Worm (Caenorhabditis elegans) whole organism, midembryonic: ENCODE data around the gene dli-1.

Experiments
- T22C8.4 ChIP-seq: fragments of 200-800 bp; sonication (Bioruptor generic); IDR thresholded peaks from 2 replicates; pipeline ENCODE4 v1.3.6; 2022; ENCODE audit warnings: missing genetic modification characterization, missing compliant biosample characterization
- cog-1 ChIP-seq: sonication (generic microtip); optimal IDR thresholded peaks from 2 replicates; lab custom pipeline; 2016; ENCODE audit warnings: missing genetic modification characterization, missing compliant biosample characterization
- flt-1 ChIP-seq: fragments of 200-800 bp; sonication (Bioruptor generic); IDR thresholded peaks from 2 replicates; pipeline ENCODE4 v1.3.6; 2022; ENCODE audit warnings: missing genetic modification characterization, missing compliant biosample characterization
- klf-2 ChIP-seq: fragments of 200-800 bp; sonication (Bioruptor generic); conservative IDR thresholded peaks from 2 replicates; pipeline ENCODE4 v1.3.6; 2022; ENCODE audit warnings: missing genetic modification reagents, missing genetic modification characterization, missing compliant biosample characterization
- med-1 ChIP-seq: sonication (generic microtip); optimal IDR thresholded peaks from 2 replicates; lab custom pipeline; 2017; ENCODE audit warnings: missing genetic modification characterization, mild to moderate bottlenecking, missing compliant biosample characterization, antibody characterized with exemption, missing genetic modification reagents; ENCODE audit not compliant: insufficient read depth
- ref-1 ChIP-seq: fragments of 200-800 bp; sonication (Bioruptor generic); conservative IDR thresholded peaks from 2 replicates; pipeline ENCODE4 v1.3.6; 2022; ENCODE audit warnings: missing genetic modification reagents, missing genetic modification characterization, missing compliant biosample characterization
- tab-1 ChIP-seq: fragments of 200-800 bp; sonication (Bioruptor generic); IDR thresholded peaks from 2 replicates; pipeline ENCODE4 v1.3.6; 2022; ENCODE audit warnings: missing genetic modification characterization, missing compliant biosample characterization
- ztf-23 ChIP-seq: fragments of 200-800 bp; sonication (Bioruptor generic); IDR thresholded peaks from 2 replicates; pipeline ENCODE4 v1.3.6; 2022; ENCODE audit warnings: missing genetic modification reagents, missing genetic modification characterization, missing compliant biosample characterization
- ztf-29 ChIP-seq: fragments of 200-800 bp; sonication (Bioruptor generic); IDR thresholded peaks from 2 replicates; pipeline ENCODE4 v1.3.6; 2022; ENCODE audit warnings: missing genetic modification reagents, missing genetic modification characterization, missing compliant biosample characterization

The dli-1 gene

DNA sequence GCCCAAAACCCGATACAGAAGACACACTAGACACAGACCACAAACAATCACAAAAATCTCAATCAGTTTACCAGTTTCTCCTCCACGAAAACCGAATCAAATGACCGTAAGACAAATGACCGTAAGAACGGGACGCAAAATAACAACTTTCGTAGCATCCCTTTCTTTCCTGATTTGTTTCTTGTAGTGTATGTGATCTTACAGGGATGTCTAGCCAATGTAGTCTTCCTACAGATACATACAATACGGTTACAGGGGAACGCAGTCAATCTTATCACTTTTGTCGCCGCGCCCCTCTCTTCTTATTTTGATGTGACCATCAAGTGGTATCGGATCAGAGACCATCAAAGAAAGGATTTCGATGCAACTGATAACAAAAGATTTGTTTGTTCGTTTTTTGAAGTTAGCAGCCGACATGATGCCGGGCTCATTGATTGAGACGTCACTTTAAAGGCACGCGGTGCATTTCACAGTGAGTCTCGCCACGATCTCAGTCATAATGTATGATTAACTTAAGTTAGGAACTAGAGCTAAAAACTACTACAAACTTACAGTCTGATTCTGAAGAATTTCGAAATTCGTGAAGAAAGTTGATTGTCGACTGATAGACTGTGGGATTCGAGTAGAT is 22.9 kb downstream of the dli-1 start:
- TF ChIP-seq ref-1 (GFP tag; lab: Robert Waterston, UW) (no peak), cog-1 (no peak), ztf-23 (GFP tag; lab: Robert Waterston, UW) (no peak), klf-2 (GFP tag; lab: Robert Waterston, UW) (no peak), T22C8.4 (GFP tag; lab: Robert Waterston, UW) (no peak), flt-1 (GFP tag; lab: Robert Waterston, UW) (no peak), med-1 (no peak), ztf-29 (GFP tag; lab: Robert Waterston, UW) (no peak)

DNA sequence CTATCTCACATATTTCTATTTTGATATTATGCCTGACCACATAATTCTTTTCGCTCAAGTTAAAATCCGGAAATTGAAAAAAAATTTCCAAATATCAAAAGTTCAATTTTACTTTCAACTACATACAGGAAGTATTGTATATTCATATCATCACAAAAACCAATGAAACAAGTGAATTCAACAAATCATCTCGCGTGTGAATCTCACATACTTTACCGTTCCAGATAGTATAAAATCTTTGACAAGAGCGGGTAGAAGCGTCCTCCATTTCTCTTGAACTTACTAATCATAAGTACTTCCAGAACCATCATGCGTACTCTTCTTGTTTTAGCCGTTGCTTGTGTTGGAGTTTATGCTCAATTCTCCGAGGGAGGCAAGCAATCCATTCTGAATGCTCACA is 27.1 kb downstream of the dli-1 start, which contains the start of gene scl-8:
Gene scl-8 (plus strand): TSS at position 301 of the 400 bp plus-strand sequence.
- TF ChIP-seq klf-2 (GFP tag; lab: Robert Waterston, UW) (no peak), cog-1 (no peak), flt-1 (GFP tag; lab: Robert Waterston, UW) (no peak), T22C8.4 (GFP tag; lab: Robert Waterston, UW) (no peak), ztf-23 (GFP tag; lab: Robert Waterston, UW) (no peak), ref-1 (GFP tag; lab: Robert Waterston, UW) (no peak), ztf-29 (GFP tag; lab: Robert Waterston, UW) (no peak), tab-1 (GFP tag; lab: Robert Waterston, UW) (no peak), med-1 (no peak)

DNA sequence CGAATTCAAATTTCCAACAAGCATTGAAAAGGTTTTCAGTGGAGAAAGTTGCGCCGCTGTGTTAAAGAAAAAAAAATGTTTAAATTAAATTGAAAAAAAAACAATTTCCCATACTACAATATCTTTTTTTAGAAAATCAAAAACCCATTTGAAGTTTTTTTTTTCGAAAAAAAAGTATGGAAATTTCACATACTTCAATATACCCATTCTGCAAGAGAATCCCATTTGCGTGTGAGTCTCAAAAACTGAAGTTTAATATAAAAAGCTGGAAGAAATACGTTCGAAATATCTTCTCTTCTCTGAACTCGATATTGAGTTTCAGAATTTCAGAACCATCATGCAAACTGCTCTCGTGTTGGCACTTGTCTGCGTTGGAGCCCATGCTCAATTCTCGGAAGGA is 28.4 kb downstream of the dli-1 start, which contains the start of gene scl-7:
Gene scl-7 (plus strand): TSS at position 301 of the 400 bp plus-strand sequence.
- TF ChIP-seq ztf-29 (GFP tag; lab: Robert Waterston, UW) (no peak), med-1 (no peak), klf-2 (GFP tag; lab: Robert Waterston, UW) (no peak), cog-1 (no peak), T22C8.4 (GFP tag; lab: Robert Waterston, UW) (no peak), ref-1 (GFP tag; lab: Robert Waterston, UW) (no peak), flt-1 (GFP tag; lab: Robert Waterston, UW) (no peak)

DNA sequence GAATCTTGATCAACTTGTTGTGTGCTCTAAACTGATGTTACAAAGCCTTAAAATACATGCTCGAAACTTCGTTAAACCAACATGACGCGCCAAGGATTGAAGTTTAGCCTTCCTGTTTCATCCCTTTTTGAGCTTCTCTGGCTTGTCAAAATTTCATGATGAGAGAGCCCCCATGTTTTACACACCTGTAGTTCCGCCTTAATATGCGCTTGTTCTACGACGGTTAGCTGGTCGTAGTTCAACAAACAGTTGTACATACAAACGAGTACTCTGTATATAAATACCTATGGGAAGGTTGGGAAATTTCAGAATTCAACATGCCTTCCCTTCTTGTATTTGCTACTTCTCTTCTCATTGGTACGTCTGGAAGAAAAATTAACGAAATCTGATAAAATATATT is 30.1 kb downstream of the dli-1 start, which contains the start of gene scl-6:
Gene scl-6 (plus strand): TSS at position 301 of the 400 bp plus-strand sequence.
- TF ChIP-seq tab-1 (GFP tag; lab: Robert Waterston, UW), result no peak
- no peak for TF ChIP-seq ztf-29 (GFP tag; lab: Robert Waterston, UW)
- TF ChIP-seq med-1, result no peak
- TF ChIP-seq klf-2 (GFP tag; lab: Robert Waterston, UW), result no peak
- no peak for TF ChIP-seq flt-1 (GFP tag; lab: Robert Waterston, UW)
- TF ChIP-seq ztf-23 (GFP tag; lab: Robert Waterston, UW), result no peak
- TF ChIP-seq T22C8.4 (GFP tag; lab: Robert Waterston, UW), result no peak
- no peak for TF ChIP-seq cog-1
- TF ChIP-seq ref-1 (GFP tag; lab: Robert Waterston, UW), result no peak

DNA sequence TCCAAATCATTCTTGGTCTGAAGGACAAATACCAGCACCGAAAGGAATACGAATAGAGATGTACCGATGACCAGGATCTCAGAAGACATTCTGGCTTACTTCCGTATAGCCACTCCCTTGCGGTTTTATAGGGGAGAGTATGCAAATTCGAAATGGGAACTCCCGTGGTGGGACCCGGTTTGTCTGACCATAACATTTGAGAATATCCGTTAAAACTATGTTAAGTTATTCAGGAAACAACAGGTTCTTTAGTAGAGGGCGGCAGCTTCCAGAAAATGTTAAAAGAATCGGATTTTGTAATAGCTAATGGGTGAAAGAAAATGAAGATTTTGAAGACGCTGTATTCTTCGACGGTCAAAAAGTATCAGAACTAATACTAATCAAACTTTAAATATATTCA is 31.4 kb downstream of the dli-1 start, which contains the start of gene col-131:
Gene col-131 (minus strand): TSS at position 101 of the 400 bp plus-strand sequence.
- TF ChIP-seq ztf-29 (GFP tag; lab: Robert Waterston, UW) (no peak), tab-1 (GFP tag; lab: Robert Waterston, UW) (no peak), med-1 (no peak), ztf-23 (GFP tag; lab: Robert Waterston, UW) (no peak), klf-2 (GFP tag; lab: Robert Waterston, UW) (no peak), flt-1 (GFP tag; lab: Robert Waterston, UW) (no peak), ref-1 (GFP tag; lab: Robert Waterston, UW) (no peak), T22C8.4 (GFP tag; lab: Robert Waterston, UW) (no peak), cog-1 (no peak)

DNA sequence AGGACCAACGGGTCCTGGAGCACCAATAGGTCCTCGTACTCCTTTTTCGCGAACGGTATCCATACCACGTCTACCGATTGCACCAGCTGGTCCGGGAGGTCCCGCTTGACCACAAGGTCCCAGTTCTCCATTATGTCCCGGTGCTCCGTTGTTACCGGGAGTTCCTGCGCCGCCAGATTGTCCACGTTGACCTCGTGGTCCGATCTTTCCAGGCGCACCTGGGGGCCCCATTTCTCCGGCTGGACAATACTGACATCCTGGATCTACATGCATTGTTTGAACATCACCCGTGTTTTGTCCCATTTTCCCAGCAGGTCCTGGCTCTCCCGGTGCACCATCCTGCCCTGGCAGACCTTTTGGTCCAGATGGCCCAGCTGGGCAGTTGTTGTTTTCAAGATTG is 32.5 kb downstream of the dli-1 start:
- no peak for TF ChIP-seq tab-1 (GFP tag; lab: Robert Waterston, UW)
- no peak for TF ChIP-seq T22C8.4 (GFP tag; lab: Robert Waterston, UW)
- no peak for TF ChIP-seq ztf-29 (GFP tag; lab: Robert Waterston, UW)
- TF ChIP-seq cog-1, result no peak

DNA sequence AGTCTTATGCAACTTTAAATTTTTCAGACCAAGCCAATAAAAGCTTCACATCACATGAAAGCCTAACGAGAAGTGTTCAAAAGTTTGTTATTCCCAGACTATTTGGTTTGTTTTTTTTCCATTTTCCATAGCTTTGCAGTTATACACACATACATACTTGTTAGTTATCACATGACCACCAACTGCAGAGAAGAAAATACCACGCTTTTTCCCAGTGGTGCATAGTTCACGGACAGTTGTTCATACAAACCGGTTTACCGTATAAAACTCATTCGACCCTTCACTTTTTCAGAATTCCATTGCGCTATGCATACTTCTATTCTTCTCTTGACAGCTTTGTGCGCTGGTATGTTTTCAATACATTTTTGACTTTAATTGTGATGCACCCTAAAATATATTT is 34.9 kb downstream of the dli-1 start, which contains the start of gene scl-5:
Gene scl-5 (plus strand): TSS at position 301 of the 400 bp plus-strand sequence.
- TF ChIP-seq cog-1, result no peak
- TF ChIP-seq flt-1 (GFP tag; lab: Robert Waterston, UW), result no peak
- TF ChIP-seq med-1, result no peak
- TF ChIP-seq T22C8.4 (GFP tag; lab: Robert Waterston, UW), result no peak
- TF ChIP-seq ztf-29 (GFP tag; lab: Robert Waterston, UW), result no peak
- no peak for TF ChIP-seq klf-2 (GFP tag; lab: Robert Waterston, UW)
- no peak for TF ChIP-seq ref-1 (GFP tag; lab: Robert Waterston, UW)
- TF ChIP-seq tab-1 (GFP tag; lab: Robert Waterston, UW), result no peak
- TF ChIP-seq ztf-23 (GFP tag; lab: Robert Waterston, UW), result no peak

DNA sequence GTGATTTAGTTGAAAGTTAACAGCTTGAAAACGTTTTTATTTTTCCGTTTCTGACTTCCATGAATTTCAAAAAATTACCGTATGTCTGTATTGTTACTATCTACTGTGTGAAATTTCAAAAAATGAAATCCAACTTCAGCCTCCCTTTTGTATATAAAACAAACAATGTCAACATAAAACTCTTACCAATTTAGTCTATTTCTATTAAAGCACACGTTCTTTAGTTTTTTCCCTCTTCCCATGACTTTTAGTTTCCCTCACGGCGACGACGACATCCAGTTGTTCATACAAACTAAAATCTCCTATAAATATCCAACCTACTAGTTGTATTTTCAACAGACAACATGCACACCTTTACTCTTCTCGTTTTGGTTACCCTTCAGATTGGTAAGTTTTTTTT is 39.3 kb downstream of the dli-1 start, which contains the start of gene scl-3:
Gene scl-3 (plus strand): TSS at position 301 of the 400 bp plus-strand sequence.
- no peak for TF ChIP-seq flt-1 (GFP tag; lab: Robert Waterston, UW)

DNA sequence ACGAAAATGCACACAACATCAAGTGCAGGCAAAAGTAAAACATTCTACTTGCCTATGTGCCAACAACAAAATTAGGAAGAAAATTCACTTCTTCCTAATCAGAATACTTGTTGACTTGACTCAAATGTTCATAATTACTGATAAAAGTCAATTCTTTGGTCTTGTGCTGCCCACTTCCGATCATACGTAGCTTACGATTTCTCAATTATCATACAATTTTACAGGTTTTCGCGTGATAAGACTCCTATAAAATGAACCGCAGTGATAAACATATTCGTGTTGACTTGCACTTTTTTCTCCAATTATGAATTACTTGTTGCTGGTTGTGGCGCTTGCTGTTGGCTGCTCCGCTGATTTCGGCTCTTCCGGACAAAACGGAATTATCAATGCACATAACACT is 41.2 kb downstream of the dli-1 start, which contains the start of gene scl-2:
Gene scl-2 (plus strand): TSS at position 293 of the 400 bp plus-strand sequence.
- TF ChIP-seq cog-1 (no peak), flt-1 (GFP tag; lab: Robert Waterston, UW) (no peak), klf-2 (GFP tag; lab: Robert Waterston, UW) (no peak), T22C8.4 (GFP tag; lab: Robert Waterston, UW) (no peak), ref-1 (GFP tag; lab: Robert Waterston, UW) (no peak), ztf-29 (GFP tag; lab: Robert Waterston, UW) (no peak), med-1 (no peak)

DNA sequence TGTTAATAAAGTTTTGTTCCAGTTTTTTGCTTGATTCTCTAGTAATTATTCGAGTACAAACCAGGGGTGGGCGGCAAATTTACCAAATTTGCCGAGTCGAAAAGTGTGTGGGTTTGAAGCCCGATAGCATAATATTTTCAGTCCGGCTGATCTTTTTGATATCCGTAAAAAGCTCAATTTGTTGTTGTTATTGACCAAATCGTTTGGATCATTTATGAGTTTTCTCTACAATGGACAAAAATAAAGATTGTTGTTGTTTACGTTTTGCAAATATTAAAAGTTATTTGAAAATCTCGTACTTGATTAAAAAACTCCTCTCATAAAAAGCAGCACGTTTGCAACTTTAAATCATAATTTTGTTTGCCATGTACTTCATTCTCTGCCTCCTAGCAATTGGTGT is 42.6 kb downstream of the dli-1 start, which contains the start of gene scl-1:
Gene scl-1 (plus strand): TSS at position 301 of the 400 bp plus-strand sequence.
- TF ChIP-seq med-1 (no peak), cog-1 (no peak), flt-1 (GFP tag; lab: Robert Waterston, UW) (no peak), T22C8.4 (GFP tag; lab: Robert Waterston, UW) (no peak), ref-1 (GFP tag; lab: Robert Waterston, UW) (no peak), klf-2 (GFP tag; lab: Robert Waterston, UW) (no peak), ztf-23 (GFP tag; lab: Robert Waterston, UW) (no peak), ztf-29 (GFP tag; lab: Robert Waterston, UW) (no peak), tab-1 (GFP tag; lab: Robert Waterston, UW) (no peak)
